Fruit fly (Drosophila melanogaster) whole organism, embryonic: ENCODE measurements around the gene CG43137.

Experiments used
- Abd-B ChIP-seq: fragments of 200-800 bp; sonication (Bioruptor generic); optimal IDR thresholded peaks from 2 replicates; lab custom pipeline; 2018; ENCODE audit warnings: missing biosample characterization, mild to moderate bottlenecking, missing genetic modification characterization, moderate library complexity
- Atf-2 ChIP-seq: fragments of 200-800 bp; sonication (Bioruptor generic); optimal IDR thresholded peaks from 2 replicates; lab custom pipeline; 2016; ENCODE audit warnings: missing biosample characterization, missing genetic modification characterization
- Bdp1 ChIP-seq: fragments of 200-800 bp; sonication (Bioruptor generic); optimal IDR thresholded peaks from 3 replicates; lab custom pipeline; 2016; ENCODE audit warnings: missing biosample characterization, missing genetic modification characterization
- BtbVII ChIP-seq: fragments of 200-800 bp; sonication (Bioruptor generic); optimal IDR thresholded peaks from 3 replicates; lab custom pipeline; 2017; ENCODE audit warnings: missing biosample characterization, mild to moderate bottlenecking, missing genetic modification characterization
- CG10565 ChIP-seq: fragments of 200-800 bp; sonication (Bioruptor generic); optimal IDR thresholded peaks from 3 replicates; lab custom pipeline; 2016; ENCODE audit warnings: missing biosample characterization, mild to moderate bottlenecking, missing genetic modification characterization
- CG12071 ChIP-seq: fragments of 200-800 bp; sonication (Bioruptor generic); optimal IDR thresholded peaks from 3 replicates; lab custom pipeline; 2018; ENCODE audit warnings: missing biosample characterization, mild to moderate bottlenecking, missing genetic modification characterization
- CG13123 ChIP-seq: fragments of 200-800 bp; sonication (Bioruptor generic); optimal IDR thresholded peaks from 2 replicates; lab custom pipeline; 2016; ENCODE audit warnings: missing biosample characterization, missing genetic modification characterization
- CG14014 ChIP-seq: fragments of 200-800 bp; sonication (Bioruptor generic); IDR thresholded peaks from 2 replicates; pipeline ENCODE4 v1.3.6; 2022; ENCODE audit warnings: missing biosample characterization, missing genetic modification characterization
- CG15601 ChIP-seq: fragments of 200-800 bp; sonication (Bioruptor generic); optimal IDR thresholded peaks from 3 replicates; lab custom pipeline; 2019; ENCODE audit warnings: missing biosample characterization, mild to moderate bottlenecking, missing genetic modification characterization, moderate library complexity
- CG17186 ChIP-seq: fragments of 200-800 bp; sonication (Bioruptor generic); optimal IDR thresholded peaks from 3 replicates; lab custom pipeline; 2017; ENCODE audit warnings: missing biosample characterization, missing genetic modification reagents, missing genetic modification characterization
- CG18011 ChIP-seq: fragments of 200-800 bp; sonication (Bioruptor generic); optimal IDR thresholded peaks from 2 replicates; lab custom pipeline; 2017; ENCODE audit warnings: missing biosample characterization, missing genetic modification characterization, mild to moderate bottlenecking, moderate library complexity, missing genotype
- CG2116 ChIP-seq: fragments of 200-800 bp; sonication (Bioruptor generic); optimal IDR thresholded peaks from 3 replicates; lab custom pipeline; 2018; ENCODE audit warnings: missing biosample characterization, mild to moderate bottlenecking, missing genetic modification characterization
- CG2875 ChIP-seq: fragments of 200-800 bp; sonication (Bioruptor generic); optimal IDR thresholded peaks from 2 replicates; lab custom pipeline; 2017; ENCODE audit warnings: missing biosample characterization, mild to moderate bottlenecking, missing genetic modification characterization, missing genetic modification reagents
- CG34422 ChIP-seq: fragments of 200-800 bp; sonication (Bioruptor generic); IDR thresholded peaks from 3 replicates; pipeline ENCODE4 v1.3.6; 2022; ENCODE audit warnings: missing biosample characterization, missing genetic modification characterization
- CG43689 ChIP-seq: fragments of 200-800 bp; sonication (Bioruptor generic); IDR thresholded peaks from 2 replicates; pipeline ENCODE4 v1.3.6; 2022; ENCODE audit warnings: missing biosample characterization, missing genetic modification characterization
- CG4424 ChIP-seq: fragments of 200-800 bp; sonication (Bioruptor generic); optimal IDR thresholded peaks from 3 replicates; lab custom pipeline; 2016; ENCODE audit warnings: missing biosample characterization, missing genetic modification characterization
- CG6683 ChIP-seq: fragments of 200-800 bp; sonication (Bioruptor generic); optimal IDR thresholded peaks from 2 replicates; lab custom pipeline; 2017; ENCODE audit warnings: missing biosample characterization, mild to moderate bottlenecking, missing genetic modification characterization, missing genetic modification reagents
- CG7786 ChIP-seq: fragments of 200-800 bp; sonication (Bioruptor generic); optimal IDR thresholded peaks from 2 replicates; lab custom pipeline; 2016; ENCODE audit warnings: missing biosample characterization, missing genetic modification characterization
- CG8281 ChIP-seq: fragments of 200-800 bp; sonication (Bioruptor generic); optimal IDR thresholded peaks from 2 replicates; lab custom pipeline; 2018; ENCODE audit warnings: missing biosample characterization, mild to moderate bottlenecking, missing genetic modification characterization, moderate library complexity
- CG8388 ChIP-seq: fragments of 200-800 bp; sonication (Bioruptor generic); optimal IDR thresholded peaks from 2 replicates; lab custom pipeline; 2019; ENCODE audit warnings: missing biosample characterization, mild to moderate bottlenecking, missing genetic modification characterization, moderate library complexity
- CG9215 ChIP-seq: fragments of 200-800 bp; sonication (Bioruptor generic); IDR thresholded peaks from 2 replicates; pipeline ENCODE4 v1.3.6; 2022; ENCODE audit warnings: missing biosample characterization, missing genetic modification characterization
- Doc2 ChIP-seq: fragments of 200-800 bp; sonication (Bioruptor generic); IDR thresholded peaks from 2 replicates; pipeline ENCODE4 v1.3.6; 2022; ENCODE audit warnings: missing biosample characterization, missing genetic modification characterization
- Ets97D ChIP-seq: fragments of 200-800 bp; sonication (Bioruptor generic); optimal IDR thresholded peaks from 3 replicates; lab custom pipeline; 2016; ENCODE audit warnings: missing biosample characterization, missing genetic modification characterization
- Gug ChIP-seq: fragments of 200-800 bp; sonication (Bioruptor generic); IDR thresholded peaks from 4 replicates; pipeline ENCODE4 v1.3.6; 2022; ENCODE audit warnings: missing biosample characterization, missing genetic modification characterization
- HLH54F ChIP-seq: fragments of 200-800 bp; sonication (Bioruptor generic); optimal IDR thresholded peaks from 3 replicates; lab custom pipeline; 2016; ENCODE audit warnings: missing biosample characterization, missing genetic modification characterization
- Hr51 ChIP-seq, 2 experiments: fragments of 200-800 bp; sonication (Bioruptor generic); optimal IDR thresholded peaks; 2 replicates in 1 of 2; 3 replicates in 1 of 2; lab custom pipeline; 2016 to 2018; ENCODE audit warnings: missing biosample characterization in 2 of 2, missing genetic modification characterization in 2 of 2, mild to moderate bottlenecking in 1 of 2, moderate library complexity in 1 of 2
- MBD-R2 ChIP-seq: fragments of 200-800 bp; sonication (Bioruptor generic); IDR thresholded peaks from 2 replicates; pipeline ENCODE4 v1.3.6; 2022; ENCODE audit warnings: missing biosample characterization, missing genetic modification characterization
- Mrtf ChIP-seq: fragments of 200-800 bp; sonication (Bioruptor generic); IDR thresholded peaks from 3 replicates; pipeline ENCODE4 v1.3.6; 2022; ENCODE audit warnings: missing biosample characterization, missing genetic modification characterization
- Oaz ChIP-seq: fragments of 200-800 bp; sonication (Bioruptor generic); IDR thresholded peaks from 2 replicates; pipeline ENCODE4 v1.3.6; 2022; ENCODE audit warnings: missing biosample characterization, missing genetic modification characterization
- PHDP ChIP-seq: fragments of 200-800 bp; sonication (Bioruptor generic); optimal IDR thresholded peaks from 3 replicates; lab custom pipeline; 2018; ENCODE audit warnings: missing biosample characterization, mild to moderate bottlenecking, missing genetic modification characterization, moderate library complexity
- Side ChIP-seq: fragments of 200-800 bp; sonication (Bioruptor generic); optimal IDR thresholded peaks from 2 replicates; lab custom pipeline; 2016; ENCODE audit warnings: missing biosample characterization, missing genetic modification characterization
- Ssrp ChIP-seq: fragments of 200-800 bp; sonication (Bioruptor generic); optimal IDR thresholded peaks from 2 replicates; lab custom pipeline; 2018; ENCODE audit warnings: missing biosample characterization, mild to moderate bottlenecking, missing genetic modification characterization, moderate library complexity
- Trl ChIP-seq, 3 experiments: fragments of >200 bp in 2 of 3; fragments of 200-800 bp in 1 of 3; sonication (Bioruptor generic) in 1 of 3; optimal IDR thresholded peaks; 2 replicates in 1 of 3; 3 replicates in 2 of 3; lab custom pipeline; 2016 to 2017; ENCODE audit warnings: missing biosample characterization in 1 of 3, missing genetic modification characterization in 1 of 3
- bab2 ChIP-seq: fragments of 200-800 bp; sonication (Bioruptor generic); optimal IDR thresholded peaks from 2 replicates; lab custom pipeline; 2016; ENCODE audit warnings: missing biosample characterization, missing genetic modification characterization
- cato ChIP-seq: fragments of 200-800 bp; sonication (Bioruptor generic); optimal IDR thresholded peaks from 2 replicates; lab custom pipeline; 2016; ENCODE audit warnings: missing biosample characterization, missing genetic modification characterization, borderline replicate concordance
- da ChIP-seq: fragments of 200-800 bp; sonication (Bioruptor generic); optimal IDR thresholded peaks from 2 replicates; lab custom pipeline; 2016; ENCODE audit warnings: missing biosample characterization, missing genetic modification characterization
- dm ChIP-seq: fragments of 200-800 bp; sonication (Bioruptor generic); optimal IDR thresholded peaks from 3 replicates; lab custom pipeline; 2016; ENCODE audit warnings: missing biosample characterization, missing genetic modification characterization
- ems ChIP-seq: fragments of 200-800 bp; sonication (Bioruptor generic); optimal IDR thresholded peaks from 3 replicates; lab custom pipeline; 2016; ENCODE audit warnings: missing biosample characterization, missing genetic modification characterization
- gcm ChIP-seq: fragments of 200-800 bp; sonication (Bioruptor generic); optimal IDR thresholded peaks from 2 replicates; lab custom pipeline; 2019; ENCODE audit warnings: missing biosample characterization, mild to moderate bottlenecking, missing genetic modification characterization, moderate library complexity
- gsb-n ChIP-seq: fragments of 200-800 bp; sonication (Bioruptor generic); optimal IDR thresholded peaks from 3 replicates; lab custom pipeline; 2018; ENCODE audit warnings: missing biosample characterization, mild to moderate bottlenecking, missing genetic modification characterization
- klu ChIP-seq: fragments of 200-800 bp; sonication (Bioruptor generic); IDR thresholded peaks from 2 replicates; pipeline ENCODE4 v1.3.6; 2022; ENCODE audit warnings: missing biosample characterization, missing genetic modification characterization
- mirr ChIP-seq: fragments of 200-800 bp; sonication (Bioruptor generic); optimal IDR thresholded peaks from 3 replicates; lab custom pipeline; 2018; ENCODE audit warnings: missing biosample characterization, mild to moderate bottlenecking, missing genetic modification characterization
- pan ChIP-seq, 4 experiments: fragments of >200 bp in 3 of 4; fragments of 200-800 bp in 1 of 4; sonication (Bioruptor generic) in 1 of 4; optimal IDR thresholded peaks in 3 of 4; IDR thresholded peaks in 1 of 4; 2 replicates each; pipeline versions ENCODE4 v1.3.6 to Lab custom; 2017 to 2022; ENCODE audit warnings: missing biosample characterization in 2 of 4, missing genetic modification characterization in 2 of 4, mixed read lengths in 1 of 4
- sens ChIP-seq: fragments of 200-800 bp; sonication (Bioruptor generic); peaks from one replicate; lab custom pipeline; 2016; ENCODE audit warnings: missing biosample characterization, missing genetic modification characterization
- shn ChIP-seq: fragments of 200-800 bp; sonication (Bioruptor generic); optimal IDR thresholded peaks from 3 replicates; lab custom pipeline; 2016; ENCODE audit warnings: missing biosample characterization, missing genetic modification characterization
- trem ChIP-seq: fragments of 200-800 bp; optimal IDR thresholded peaks from 3 replicates; lab custom pipeline; 2019; ENCODE audit warnings: missing biosample characterization, mild to moderate bottlenecking, missing genetic modification characterization, moderate library complexity
- wdn ChIP-seq: fragments of 200-800 bp; sonication (Bioruptor generic); IDR thresholded peaks from 2 replicates; pipeline ENCODE4 v1.3.6; 2022; ENCODE audit warnings: missing biosample characterization, missing genetic modification characterization

The CG43137 gene

DNA sequence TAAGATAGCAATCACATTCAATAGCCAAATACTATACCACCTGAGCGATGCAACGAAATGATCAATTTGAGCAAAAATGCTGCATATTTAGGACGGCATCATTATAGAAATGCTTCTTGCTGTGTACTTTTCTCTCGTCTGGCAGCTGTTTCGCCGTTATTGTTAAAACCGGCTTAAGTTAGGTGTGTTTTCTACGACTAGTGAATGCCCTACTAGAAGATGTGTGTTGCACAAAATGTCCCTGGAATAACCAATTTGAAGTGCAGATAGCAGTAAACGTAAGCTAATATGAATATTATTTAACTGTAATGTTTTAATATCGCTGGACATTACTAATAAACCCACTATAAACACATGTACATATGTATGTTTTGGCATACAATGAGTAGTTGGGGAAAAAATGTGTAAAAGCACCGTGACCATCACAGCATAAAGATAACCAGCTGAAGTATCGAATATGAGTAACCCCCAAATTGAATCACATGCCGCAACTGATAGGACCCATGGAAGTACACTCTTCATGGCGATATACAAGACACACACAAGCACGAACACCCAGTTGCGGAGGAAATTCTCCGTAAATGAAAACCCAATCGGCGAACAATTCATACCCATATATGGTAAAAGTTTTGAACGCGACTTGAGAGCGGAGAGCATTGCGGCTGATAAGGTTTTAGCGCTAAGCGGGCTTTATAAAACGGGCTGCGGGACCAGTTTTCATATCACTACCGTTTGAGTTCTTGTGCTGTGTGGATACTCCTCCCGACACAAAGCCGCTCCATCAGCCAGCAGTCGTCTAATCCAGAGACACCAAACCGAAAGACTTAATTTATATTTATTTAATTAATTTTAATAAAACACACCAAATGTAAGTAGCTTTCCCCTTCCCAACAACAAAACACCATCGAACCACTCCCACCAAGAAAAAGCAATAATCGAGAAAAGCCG lies 35.5 kb upstream of the CG43137 start, which contains the start of gene Act5C (continued):
- peak; percentile 91 for TF ChIP-seq Mrtf (GFP tag; lab: Robert Waterston, UW)
- peak; percentile 93 for TF ChIP-seq PHDP (tag; lab: Kevin White, UChicago)
- peak; percentile 95 for TF ChIP-seq ems (GFP tag; lab: Kevin White, UChicago)
- TF ChIP-seq bab2 (GFP tag; lab: Kevin White, UChicago), result peak; percentile 94
- peak; percentile 90 for TF ChIP-seq HLH54F (GFP tag; lab: Kevin White, UChicago)
- peak; percentile 86 for TF ChIP-seq CG15601 (tag; lab: Kevin White, UChicago)
- TF ChIP-seq CG4424 (GFP tag; lab: Kevin White, UChicago), result peak; percentile 92
- peak; percentile 82 for TF ChIP-seq CG9215 (GFP tag; lab: Robert Waterston, UW)
- peak; percentile 89 for TF ChIP-seq dm (GFP tag; lab: Kevin White, UChicago)
- TF ChIP-seq Hr51 (GFP tag; optimal IDR thresholded peaks at IDR 0.05; lab: Kevin White, UChicago), result peak; percentile 88 to 89
- TF ChIP-seq Doc2, result no peak
- peak; percentile 73 for TF ChIP-seq CG17186
- TF ChIP-seq CG6683 (GFP tag; lab: Kevin White, UChicago), result peak; percentile 83
- TF ChIP-seq Ets97D (GFP tag; lab: Kevin White, UChicago), result peak; percentile 83
- peak; percentile 92 for TF ChIP-seq shn (GFP tag; lab: Kevin White, UChicago)
- TF ChIP-seq CG13123, result peak; percentile 87
- TF ChIP-seq klu (GFP tag; lab: Robert Waterston, UW), result peak; percentile 77
- peak; percentile 87 for TF ChIP-seq BtbVII
- peak; percentile 76 for TF ChIP-seq CG8281 (tag; lab: Kevin White, UChicago)
- TF ChIP-seq CG2116 (GFP tag; lab: Kevin White, UChicago), result peak; percentile 68
- TF ChIP-seq mirr (GFP tag; lab: Kevin White, UChicago), result peak; percentile 77
- TF ChIP-seq Gug (GFP tag; lab: Robert Waterston, UW), result peak; percentile 89
- peak; percentile 90 for TF ChIP-seq CG2875
- TF ChIP-seq gcm (GFP tag; lab: Kevin White, UChicago), result peak; percentile 93
- peak; percentile 82 for TF ChIP-seq CG43689 (GFP tag; lab: Robert Waterston, UW)
- peak; percentile 87 for TF ChIP-seq Ssrp (tag; lab: Kevin White, UChicago)
- TF ChIP-seq CG7786 (GFP tag; lab: Kevin White, UChicago), result peak; percentile 96
- TF ChIP-seq Atf-2 (GFP tag; lab: Kevin White, UChicago), result peak; percentile 92
- peak; percentile 88 for TF ChIP-seq CG34422 (GFP tag; lab: Robert Waterston, UW)
- peak; percentile 88 for TF ChIP-seq wdn (GFP tag; lab: Robert Waterston, UW)
- peak; percentile 95 for TF ChIP-seq gsb-n (tag; lab: Kevin White, UChicago)
- peak; percentile 75 for TF ChIP-seq MBD-R2 (GFP tag; lab: Robert Waterston, UW)
- TF ChIP-seq CG14014, result peak; percentile 94
- TF ChIP-seq da, result peak; percentile 88
- peak; percentile 93 for TF ChIP-seq CG8388 (GFP tag; lab: Kevin White, UChicago)
- TF ChIP-seq trem, result peak; percentile 92
- TF ChIP-seq Trl (optimal IDR thresholded peaks at IDR 0.05; lab: Kevin White, UChicago), result peak; percentile 52 to 68
- peak; percentile 96 for TF ChIP-seq Trl (GFP tag; optimal IDR thresholded peaks at IDR 0.05; lab: Kevin White, UChicago)
- peak; percentile 58 for TF ChIP-seq CG18011 (GFP tag; lab: Kevin White, UChicago)
- no peak for TF ChIP-seq pan (optimal IDR thresholded peaks at IDR 0.05; lab: Kevin White, UChicago)
- TF ChIP-seq pan (GFP tag; optimal IDR thresholded peaks at IDR 0.05 in 1 of 2, IDR thresholded peaks at IDR 0.05 in 1 of 2), result peak in 1 of 2 experiments; percentile 91
- peak; percentile 96 for TF ChIP-seq Side
- peak; percentile 65 for TF ChIP-seq Oaz (GFP tag; lab: Robert Waterston, UW)
- peak; percentile 90 for TF ChIP-seq CG10565 (GFP tag; lab: Kevin White, UChicago)
- TF ChIP-seq Bdp1, result peak; percentile 89
- peak; percentile 99 for TF ChIP-seq sens (GFP tag; lab: Kevin White, UChicago)
- TF ChIP-seq CG12071 (GFP tag; lab: Kevin White, UChicago), result peak; percentile 94
- TF ChIP-seq cato (GFP tag; lab: Kevin White, UChicago), result peak; percentile 80
- TF ChIP-seq Abd-B, result peak; percentile 90
